Worm (Caenorhabditis elegans) whole organism, L3 larva: Measurements from ENCODE around the gene E04F6.9.

Experiments used
- ceh-9 ChIP-seq: sonication (generic microtip); optimal IDR thresholded peaks from 2 replicates; lab custom pipeline; 2018; ENCODE audit warnings: missing biosample characterization, missing genetic modification characterization
- daf-12 ChIP-seq: fragments of 150-350 bp; optimal IDR thresholded peaks from 2 replicates; lab custom pipeline; 2014; ENCODE audit warnings: missing biosample characterization, missing genetic modification reagents, missing genetic modification characterization
- fkh-10 ChIP-seq: sonication (generic microtip); optimal IDR thresholded peaks from 2 replicates; lab custom pipeline; 2017; ENCODE audit warnings: missing biosample characterization, missing genetic modification reagents, missing genetic modification characterization
- fos-1 ChIP-seq: fragments of 150-350 bp; optimal IDR thresholded peaks from 2 replicates; lab custom pipeline; 2014; ENCODE audit warnings: missing biosample characterization, missing genetic modification characterization
- nhr-12 ChIP-seq: fragments of 150-350 bp; optimal IDR thresholded peaks from 2 replicates; lab custom pipeline; 2014; ENCODE audit warnings: missing biosample characterization, missing genetic modification characterization
- nhr-25 ChIP-seq: sonication (generic microtip); optimal IDR thresholded peaks from 2 replicates; lab custom pipeline; 2017; ENCODE audit warnings: missing biosample characterization, missing genetic modification characterization
- pha-4 ChIP-seq: fragments of 150-350 bp; optimal IDR thresholded peaks from 2 replicates; lab custom pipeline; 2014; ENCODE audit warnings: missing biosample characterization, missing genetic modification reagents, missing genetic modification characterization
- unc-62 ChIP-seq: fragments of 150-350 bp; sonication (generic microtip); optimal IDR thresholded peaks from 4 replicates; lab custom pipeline; 2014; ENCODE audit warnings: missing biosample characterization, missing genetic modification reagents, missing genetic modification characterization
- ztf-11 ChIP-seq: fragments of 150-350 bp; optimal IDR thresholded peaks from 2 replicates; lab custom pipeline; 2014; ENCODE audit warnings: missing biosample characterization, missing genetic modification characterization

- TF ChIP-seq unc-62, result no peak
- no peak for TF ChIP-seq ztf-11 (tag; lab: Kevin White, UChicago)
- TF ChIP-seq fkh-10, result no peak
- no peak for TF ChIP-seq fos-1
- TF ChIP-seq daf-12 (tag; lab: Kevin White, UChicago), result no peak
- no peak for TF ChIP-seq nhr-12
- no peak for TF ChIP-seq pha-4 (tag; lab: Kevin White, UChicago)
- no peak for TF ChIP-seq nhr-25 (tag; lab: Kevin White, UChicago)
- no peak for TF ChIP-seq ceh-9 (tag; lab: Kevin White, UChicago)
Measured at ce11 chrII:7187110-7187509, 24.8 kb downstream of the E04F6.9 start, which contains the start of gene C27H5.6.
